In genomic region chrIV:17087384-17088099, ce11 we compare ENCODE assay signal across 4 worm cellular contexts.
A peak's percentile ranks its signal among the peaks of the same experiment; 100 is the strongest.
TF ChIP-seq lines count a peak whose summit lies in the region.

Gene snx-13 (minus strand): TSS chrIV:17087438.
Gene snr-1 (plus strand): TSS chrIV:17088049.

TF ChIP-seq in whole organism, L2 larva, 48 proteins besides CTCF, POLR2A, EP300 and RAD21 (continued from another document):
- TF ChIP-seq lsy-2 (tag; optimal IDR thresholded peaks at IDR 0.05; lab: Kevin White, UChicago) (peak; percentile 46 to 82), nhr-129 (tag; optimal IDR thresholded peaks at IDR 0.05; lab: Kevin White, UChicago) (peak; percentile 31), skn-1 (tag; optimal IDR thresholded peaks at IDR 0.05; lab: Kevin White, UChicago) (no peak), ZK546.5 (tag; optimal IDR thresholded peaks at IDR 0.05; lab: Kevin White, UChicago) (peak; percentile 24), blmp-1 (tag; optimal IDR thresholded peaks at IDR 0.05; lab: Kevin White, UChicago; ENCODE audit: insufficient read depth) (peak; percentile 3), ceh-82 (tag; optimal IDR thresholded peaks at IDR 0.05; lab: Kevin White, UChicago) (peak; percentile 63), elt-1 (tag; optimal IDR thresholded peaks at IDR 0.05; lab: Kevin White, UChicago) (no peak), gmeb-1 (tag; optimal IDR thresholded peaks at IDR 0.05; lab: Kevin White, UChicago) (peak; percentile 53), C34F6.9 (tag; optimal IDR thresholded peaks at IDR 0.05; lab: Kevin White, UChicago) (peak; percentile 80), elt-3 (tag; optimal IDR thresholded peaks at IDR 0.05; lab: Kevin White, UChicago) (no peak), nhr-12 (tag; optimal IDR thresholded peaks at IDR 0.05; lab: Kevin White, UChicago) (no peak), alr-1 (tag; optimal IDR thresholded peaks at IDR 0.05; lab: Kevin White, UChicago) (no peak), sma-3 (GFP tag; optimal IDR thresholded peaks at IDR 0.05; lab: Kevin White, UChicago) (peak; percentile 90), nhr-10 (tag; optimal IDR thresholded peaks at IDR 0.05; lab: Kevin White, UChicago) (no peak), mdl-1 (tag; optimal IDR thresholded peaks at IDR 0.05; lab: Kevin White, UChicago) (peak in 1 of 2 experiments; percentile 61), nhr-237 (tag; optimal IDR thresholded peaks at IDR 0.05; lab: Kevin White, UChicago) (no peak), fos-1 (tag; optimal IDR thresholded peaks at IDR 0.05; lab: Kevin White, UChicago) (peak; percentile 57), ztf-1 (GFP tag; conservative IDR thresholded peaks at IDR 0.05; lab: Robert Waterston, UW) (no peak), ceh-16 (tag; optimal IDR thresholded peaks at IDR 0.05; lab: Kevin White, UChicago) (no peak), R02D3.7 (tag; optimal IDR thresholded peaks at IDR 0.05; lab: Kevin White, UChicago) (no peak), unc-62 (GFP tag; optimal IDR thresholded peaks at IDR 0.05; lab: Kevin White, UChicago) (no peak), nhr-6 (tag; optimal IDR thresholded peaks at IDR 0.05; lab: Kevin White, UChicago) (no peak), ama-1 (optimal IDR thresholded peaks at IDR 0.05; lab: Kevin White, UChicago) (no peak), lin-39 (tag; optimal IDR thresholded peaks at IDR 0.05; lab: Kevin White, UChicago) (no peak), lin-11 (tag; optimal IDR thresholded peaks at IDR 0.05; lab: Kevin White, UChicago) (peak; percentile 71)

TF ChIP-seq in whole organism, L4 larva, 104 proteins besides CTCF, POLR2A, EP300 and RAD21 (continued from another document and continues in another):
- TF ChIP-seq ceh-44 (GFP tag; IDR thresholded peaks at IDR 0.05; lab: Robert Waterston, UW) (peak; percentile 84), nhr-77 (tag; optimal IDR thresholded peaks at IDR 0.05; lab: Kevin White, UChicago) (peak; percentile 60), spr-1 (tag; optimal IDR thresholded peaks at IDR 0.05; lab: Kevin White, UChicago) (peak; percentile 40), ztf-11 (tag; optimal IDR thresholded peaks at IDR 0.05; lab: Kevin White, UChicago) (no peak), ceh-82 (tag; optimal IDR thresholded peaks at IDR 0.05; lab: Kevin White, UChicago) (no peak), T26A8.4 (GFP tag; IDR thresholded peaks at IDR 0.05; lab: Robert Waterston, UW) (no peak), lim-7 (GFP tag; IDR thresholded peaks at IDR 0.05; lab: Robert Waterston, UW) (no peak), T20F7.1 (GFP tag; optimal IDR thresholded peaks at IDR 0.05; lab: Kevin White, UChicago) (peak; percentile 78), vab-7 (GFP tag; IDR thresholded peaks at IDR 0.05; lab: Robert Waterston, UW) (peak; percentile 86), F44E2.7 (GFP tag; IDR thresholded peaks at IDR 0.05; lab: Robert Waterston, UW) (no peak), dve-1 (tag; optimal IDR thresholded peaks at IDR 0.05; lab: Kevin White, UChicago; ENCODE audit: insufficient read depth) (peak; percentile 48), ces-1 (GFP tag; optimal IDR thresholded peaks at IDR 0.05; lab: Kevin White, UChicago) (no peak), lin-13 (GFP tag; optimal IDR thresholded peaks at IDR 0.05; lab: Kevin White, UChicago) (peak; percentile 50), egl-43 (GFP tag; IDR thresholded peaks at IDR 0.05; lab: Robert Waterston, UW) (no peak), nhr-42 (GFP tag; IDR thresholded peaks at IDR 0.05; lab: Robert Waterston, UW) (no peak), nhr-76 (tag; optimal IDR thresholded peaks at IDR 0.05; lab: Kevin White, UChicago) (no peak), zag-1 (tag; optimal IDR thresholded peaks at IDR 0.05; lab: Kevin White, UChicago) (no peak), lin-38 (GFP tag; IDR thresholded peaks at IDR 0.05; lab: Robert Waterston, UW) (peak; percentile 98), dmd-6 (GFP tag; IDR thresholded peaks at IDR 0.05; lab: Robert Waterston, UW) (peak; percentile 49), php-3 (GFP tag; IDR thresholded peaks at IDR 0.05; lab: Robert Waterston, UW) (no peak), lsy-2 (tag; optimal IDR thresholded peaks at IDR 0.05; lab: Kevin White, UChicago) (peak; percentile 35 to 82), hlh-11 (tag; optimal IDR thresholded peaks at IDR 0.05; lab: Kevin White, UChicago) (no peak), madf-9 (GFP tag; conservative IDR thresholded peaks at IDR 0.05; lab: Robert Waterston, UW) (peak; percentile 76; the same call in 1 of the 2 replicates), aha-1 (tag; lab: Kevin White, UChicago) (peak; percentile 97), attf-4 (tag; optimal IDR thresholded peaks at IDR 0.05; lab: Kevin White, UChicago) (no peak), D1046.2 (GFP tag; IDR thresholded peaks at IDR 0.05; lab: Robert Waterston, UW) (peak; percentile 79; the same call in 1 of the 2 replicates), nhr-48 (tag; optimal IDR thresholded peaks at IDR 0.05; lab: Kevin White, UChicago) (no peak), daf-12 (tag; optimal IDR thresholded peaks at IDR 0.05; lab: Kevin White, UChicago) (no peak), nhr-10 (tag; optimal IDR thresholded peaks at IDR 0.05; lab: Kevin White, UChicago) (no peak), nhr-102 (tag; optimal IDR thresholded peaks at IDR 0.05; lab: Kevin White, UChicago) (peak; percentile 38), nhr-28 (tag; optimal IDR thresholded peaks at IDR 0.05; lab: Kevin White, UChicago) (peak; percentile 44), daf-19 (GFP tag; conservative IDR thresholded peaks at IDR 0.05; lab: Robert Waterston, UW) (no peak), fkh-10 (GFP tag; optimal IDR thresholded peaks at IDR 0.05; lab: Kevin White, UChicago) (peak; percentile 86), zfp-2 (tag; optimal IDR thresholded peaks at IDR 0.05; lab: Kevin White, UChicago) (peak; percentile 62), dmd-9 (GFP tag; IDR thresholded peaks at IDR 0.05; lab: Robert Waterston, UW) (peak; percentile 80), saeg-2 (GFP tag; IDR thresholded peaks at IDR 0.05; lab: Robert Waterston, UW) (no peak), ZK337.2 (GFP tag; IDR thresholded peaks at IDR 0.05; lab: Robert Waterston, UW) (peak; percentile 74; the same call in 1 of the 2 replicates), spr-3 (GFP tag; optimal IDR thresholded peaks at IDR 0.05; lab: Kevin White, UChicago) (no peak)

TF ChIP-seq in whole organism, late embryonic, 69 proteins besides CTCF, POLR2A, EP300 and RAD21 (continued from another document and continues in another):
- TF ChIP-seq unc-3 (GFP tag; conservative IDR thresholded peaks at IDR 0.05; lab: Robert Waterston, UW) (peak; percentile 72; the same call in 1 of the 2 replicates), unc-3 (tag; optimal IDR thresholded peaks at IDR 0.05; lab: Kevin White, UChicago) (peak; percentile 96), pat-9 (tag; optimal IDR thresholded peaks at IDR 0.05; lab: Kevin White, UChicago) (peak; percentile 79), K09A11.1 (tag; optimal IDR thresholded peaks at IDR 0.05; lab: Kevin White, UChicago; ENCODE audit: insufficient read depth) (no peak), madf-2 (tag; optimal IDR thresholded peaks at IDR 0.05; lab: Kevin White, UChicago) (peak; percentile 76), C38D4.7 (GFP tag; optimal IDR thresholded peaks at IDR 0.05; lab: Kevin White, UChicago) (peak; percentile 87), ceh-6 (GFP tag; optimal IDR thresholded peaks at IDR 0.05; lab: Kevin White, UChicago) (peak; percentile 48), mec-3 (tag; optimal IDR thresholded peaks at IDR 0.05; lab: Kevin White, UChicago; ENCODE audit: borderline replicate concordance) (peak; percentile 95), sox-4 (tag; optimal IDR thresholded peaks at IDR 0.05; lab: Kevin White, UChicago) (peak; percentile 71), F13H6.1 (tag; optimal IDR thresholded peaks at IDR 0.05; lab: Kevin White, UChicago) (peak; percentile 93), elt-2 (tag; optimal IDR thresholded peaks at IDR 0.05; lab: Kevin White, UChicago) (peak; percentile 99), lim-6 (tag; optimal IDR thresholded peaks at IDR 0.05; lab: Kevin White, UChicago) (peak; percentile 96), ahr-1 (tag; optimal IDR thresholded peaks at IDR 0.05; lab: Kevin White, UChicago) (peak; percentile 98), ttx-3 (tag; optimal IDR thresholded peaks at IDR 0.05; lab: Kevin White, UChicago) (peak; percentile 95), ceh-34 (tag; optimal IDR thresholded peaks at IDR 0.05; lab: Kevin White, UChicago) (peak; percentile 95), sdc-2 (tag; optimal IDR thresholded peaks at IDR 0.05; lab: Kevin White, UChicago) (peak; percentile 68), ceh-14 (tag; optimal IDR thresholded peaks at IDR 0.05; lab: Kevin White, UChicago) (peak; percentile 98), hlh-8 (tag; optimal IDR thresholded peaks at IDR 0.05; lab: Kevin White, UChicago) (peak; percentile 97), pax-1 (tag; optimal IDR thresholded peaks at IDR 0.05; lab: Kevin White, UChicago) (no peak), ceh-2 (tag; optimal IDR thresholded peaks at IDR 0.05; lab: Kevin White, UChicago) (peak; percentile 95), ceh-22 (tag; optimal IDR thresholded peaks at IDR 0.05; lab: Kevin White, UChicago) (no peak), nhr-232 (tag; optimal IDR thresholded peaks at IDR 0.05; lab: Kevin White, UChicago) (no peak), pag-3 (tag; optimal IDR thresholded peaks at IDR 0.05; lab: Kevin White, UChicago; ENCODE audit: borderline replicate concordance) (peak; percentile 88), unc-86 (tag; optimal IDR thresholded peaks at IDR 0.05; lab: Kevin White, UChicago) (peak; percentile 97), hlh-15 (tag; optimal IDR thresholded peaks at IDR 0.05; lab: Kevin White, UChicago) (peak; percentile 97), ceh-9 (tag; optimal IDR thresholded peaks at IDR 0.05; lab: Kevin White, UChicago) (no peak), fkh-10 (GFP tag; optimal IDR thresholded peaks at IDR 0.05; lab: Kevin White, UChicago) (no peak), eyg-1 (tag; optimal IDR thresholded peaks at IDR 0.05; lab: Kevin White, UChicago) (peak; percentile 78), odd-2 (tag; optimal IDR thresholded peaks at IDR 0.05; lab: Kevin White, UChicago) (no peak), hlh-30 (tag; optimal IDR thresholded peaks at IDR 0.05; lab: Kevin White, UChicago; ENCODE audit: insufficient read depth) (no peak), sox-2 (GFP tag; IDR thresholded peaks at IDR 0.05; lab: Robert Waterston, UW) (peak; percentile 45), ceh-45 (GFP tag; IDR thresholded peaks at IDR 0.05; lab: Robert Waterston, UW) (peak; percentile 82), ceh-18 (tag; optimal IDR thresholded peaks at IDR 0.05; lab: Kevin White, UChicago) (peak; percentile 54), elt-4 (tag; optimal IDR thresholded peaks at IDR 0.05; lab: Kevin White, UChicago) (no peak), T23F11.4 (GFP tag; optimal IDR thresholded peaks at IDR 0.05; lab: Kevin White, UChicago) (peak; percentile 83), syd-9 (tag; optimal IDR thresholded peaks at IDR 0.05; lab: Kevin White, UChicago) (peak; percentile 66), dmd-4 (tag; optimal IDR thresholded peaks at IDR 0.05; lab: Kevin White, UChicago; ENCODE audit: borderline replicate concordance) (peak; percentile 76), pros-1 (tag; optimal IDR thresholded peaks at IDR 0.05; lab: Kevin White, UChicago) (no peak), ceh-48 (tag; optimal IDR thresholded peaks at IDR 0.05; lab: Kevin White, UChicago) (peak; percentile 68)

TF ChIP-seq in whole organism, mixed stage, embryonic, 35 proteins besides CTCF, POLR2A, EP300 and RAD21 (continued from another document):
- TF ChIP-seq ceh-83 (GFP tag; optimal IDR thresholded peaks at IDR 0.05; lab: Kevin White, UChicago) (peak; percentile 90), nhr-2 (tag; optimal IDR thresholded peaks at IDR 0.05; lab: Kevin White, UChicago) (no peak), sptf-1 (tag; optimal IDR thresholded peaks at IDR 0.05; lab: Kevin White, UChicago) (peak; percentile 98), nhr-237 (tag; optimal IDR thresholded peaks at IDR 0.05; lab: Kevin White, UChicago) (peak; percentile 58), bed-3 (GFP tag; optimal IDR thresholded peaks at IDR 0.05; lab: Kevin White, UChicago) (peak; percentile 82), M03D4.4 (tag; optimal IDR thresholded peaks at IDR 0.05; lab: Kevin White, UChicago) (peak; percentile 88)
